Fruit fly (Drosophila melanogaster): ENCODE measurements around the gene pdm2.

dm6 chr2L:12712255-12712654 is 55.3 kb downstream of the pdm2 start:
- no peak for TF ChIP-seq Ets21C (GFP tag; optimal IDR thresholded peaks at IDR 0.05)
- TF ChIP-seq topi (GFP tag; optimal IDR thresholded peaks at IDR 0.05) = no peak
- TF ChIP-seq CG6854 (GFP tag; optimal IDR thresholded peaks at IDR 0.05) = no peak
- no peak for TF ChIP-seq cyc (GFP tag; optimal IDR thresholded peaks at IDR 0.05)
- TF ChIP-seq Hr39 (GFP tag; optimal IDR thresholded peaks at IDR 0.05) = no peak
- no peak for TF ChIP-seq fkh (GFP tag; optimal IDR thresholded peaks at IDR 0.05)
- TF ChIP-seq Hr4 (GFP tag; optimal IDR thresholded peaks at IDR 0.05) = no peak

Data from whole organism, prepupa.